Worm (Caenorhabditis elegans): ENCODE data around the gene acl-1.

ce11 chrX:15801827-15802226, 47.9 kb upstream of the acl-1 start:
- no peak for TF ChIP-seq nhr-77 (tag; optimal IDR thresholded peaks at IDR 0.05)
- TF ChIP-seq tbx-2 (tag; optimal IDR thresholded peaks at IDR 0.05) = no peak
- TF ChIP-seq aly-2 (tag; optimal IDR thresholded peaks at IDR 0.05) = no peak

Measured in whole organism, L3 larva.